Worm (Caenorhabditis elegans) whole organism, L2 larva: ENCODE measurements around the gene C10A4.3.

Experiments
- egl-27 ChIP-seq: sonication (generic microtip); optimal IDR thresholded peaks from 3 replicates; lab custom pipeline; 2017; ENCODE audit warnings: missing biosample characterization, missing genetic modification reagents, missing genetic modification characterization
- snpc-4 ChIP-seq: fragments of 150-350 bp; optimal IDR thresholded peaks from 2 replicates; lab custom pipeline; 2014; ENCODE audit warnings: missing biosample characterization, missing genetic modification characterization

DNA sequence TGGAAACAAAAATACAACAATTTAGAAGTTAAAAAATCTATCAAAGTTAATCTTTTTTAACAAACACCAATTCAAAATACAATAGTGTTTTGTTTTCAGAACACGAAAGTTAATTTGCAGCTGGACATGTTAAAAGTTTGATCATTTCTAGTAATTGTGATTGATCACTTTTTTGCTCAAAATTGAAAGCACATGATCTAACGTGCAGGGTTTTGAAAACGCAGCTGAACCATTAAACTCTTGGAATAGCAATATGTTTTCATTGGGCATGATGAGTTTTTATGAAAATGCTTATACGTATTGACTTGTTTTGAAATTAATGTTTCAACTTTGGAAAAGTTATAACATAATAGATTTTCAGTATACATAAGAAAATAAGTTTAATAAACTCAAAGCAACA, 41.8 kb downstream of the C10A4.3 start:
- no peak for TF ChIP-seq egl-27 (tag; lab: Kevin White, UChicago)
- no peak for TF ChIP-seq snpc-4
